Worm (Caenorhabditis elegans): ENCODE measurements around the gene T05A8.8.
A peak's percentile ranks its signal among the peaks of the same experiment; 100 is the strongest.

T05A8.8 gene

DNA sequence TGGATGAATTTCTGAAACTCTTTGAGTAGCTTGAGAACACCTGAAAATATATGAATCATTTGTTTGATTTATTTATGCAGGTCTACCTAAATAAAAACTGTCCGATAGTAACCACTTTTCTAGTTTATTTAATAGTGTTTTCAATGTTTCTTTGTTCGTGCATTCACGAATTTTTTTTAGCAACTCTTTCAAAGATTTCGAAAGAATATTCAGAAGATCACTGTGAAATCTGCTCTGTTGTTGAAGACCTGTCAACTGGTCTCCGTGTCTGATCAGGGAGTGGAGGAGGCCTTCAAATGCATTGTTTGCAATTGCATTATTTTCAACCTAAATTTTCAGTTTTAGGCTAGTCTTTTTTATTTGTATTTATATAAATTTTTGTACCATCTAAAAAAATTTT, 26.5 kb upstream of the T05A8.8 start, which contains the start of gene T05A8.1:
T05A8.1 (minus strand) TSS at position 101 of the 400 bp plus-strand sequence.
- TF ChIP-seq ztf-25 (GFP tag; IDR thresholded peaks at IDR 0.05) = no peak
- no peak for TF ChIP-seq egrh-3 (GFP tag; IDR thresholded peaks at IDR 0.05)
- no peak for TF ChIP-seq F57C9.4 (tag; optimal IDR thresholded peaks at IDR 0.05)
- TF ChIP-seq nhr-179 (tag; optimal IDR thresholded peaks at IDR 0.05) = no peak
- no peak for TF ChIP-seq lir-1 (GFP tag; conservative IDR thresholded peaks at IDR 0.05)
- TF ChIP-seq egl-44 (GFP tag; IDR thresholded peaks at IDR 0.05) = no peak
- no peak for TF ChIP-seq cebp-1 (GFP tag; IDR thresholded peaks at IDR 0.05)
- TF ChIP-seq cebp-1 (tag; optimal IDR thresholded peaks at IDR 0.05) = no peak
- TF ChIP-seq Y56A3A.18 (GFP tag; IDR thresholded peaks at IDR 0.05) = no peak
- TF ChIP-seq athp-1 (tag; optimal IDR thresholded peaks at IDR 0.05) = no peak
- TF ChIP-seq die-1 (tag; optimal IDR thresholded peaks at IDR 0.05) = no peak
- no peak for TF ChIP-seq nfyb-1 (GFP tag; IDR thresholded peaks at IDR 0.05)
- TF ChIP-seq B0019.2 (GFP tag; conservative IDR thresholded peaks at IDR 0.05) = no peak
- TF ChIP-seq madf-3 (GFP tag; IDR thresholded peaks at IDR 0.05) = no peak
- no peak for TF ChIP-seq ztf-22 (GFP tag; optimal IDR thresholded peaks at IDR 0.05)
- no peak for TF ChIP-seq repo-1 (tag; optimal IDR thresholded peaks at IDR 0.05)
- no peak for TF ChIP-seq hrde-1 (tag; optimal IDR thresholded peaks at IDR 0.05; ENCODE audit: borderline replicate concordance)

DNA sequence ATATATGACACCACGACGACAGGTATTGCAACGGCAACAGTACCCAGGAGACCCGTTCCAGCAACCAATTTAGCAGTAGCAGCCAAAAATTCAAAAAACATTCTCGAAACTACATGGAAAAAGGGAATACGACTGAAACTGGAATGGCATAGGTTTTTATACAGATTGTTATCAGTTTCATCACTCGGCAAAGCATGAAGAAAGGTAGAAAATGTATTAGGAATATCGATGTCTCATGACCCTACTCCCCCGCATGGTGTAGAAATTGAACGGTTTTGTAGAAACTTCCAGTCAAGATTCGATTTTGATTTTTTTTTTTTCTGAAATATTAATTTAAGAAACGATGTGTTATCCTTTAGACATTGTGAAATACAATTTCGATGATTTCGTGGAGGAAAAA, 25.6 kb upstream of the T05A8.8 start, which contains the start of gene T05A8.2:
T05A8.2 (minus strand) TSS at position 101 of the 400 bp plus-strand sequence.
- TF ChIP-seq nhr-120 (GFP tag; IDR thresholded peaks at IDR 0.05) (no peak), dpff-1 (tag; optimal IDR thresholded peaks at IDR 0.05) (no peak)

DNA sequence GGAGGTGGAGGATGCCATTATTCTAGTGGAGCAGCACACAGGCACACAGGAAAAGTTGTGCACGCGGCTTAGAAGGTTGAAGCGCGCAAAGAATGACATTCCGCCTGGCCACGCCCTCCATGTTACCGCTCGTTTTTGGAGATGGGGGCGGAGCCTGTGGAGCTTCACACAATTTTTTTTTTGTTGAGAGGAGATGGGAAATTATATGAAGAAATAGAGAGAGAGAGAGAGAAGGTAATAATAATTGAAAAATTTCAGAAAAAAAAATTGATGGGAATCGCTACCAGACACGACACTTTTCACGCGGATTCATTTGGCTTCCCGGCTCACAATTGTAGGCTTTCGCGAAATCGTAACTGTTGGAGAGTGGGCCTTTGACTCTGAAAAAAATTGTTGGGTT, 19.1 kb upstream of the T05A8.8 start, which contains the start of gene T05A8.3:
T05A8.3 (minus strand) TSS at position 101 of the 400 bp plus-strand sequence.
- TF ChIP-seq let-607 (tag; optimal IDR thresholded peaks at IDR 0.05) (no peak), F23B12.7 (tag; optimal IDR thresholded peaks at IDR 0.05; ENCODE audit: insufficient read depth) (no peak), egl-18 (GFP tag; IDR thresholded peaks at IDR 0.05) (no peak), rpc-1 (optimal IDR thresholded peaks at IDR 0.05) (no peak), rpc-1 (tag; optimal IDR thresholded peaks at IDR 0.05) (no peak), zfh-2 (GFP tag; conservative IDR thresholded peaks at IDR 0.05) (0 out of 2 replicates have a peak, but pooled peaks have one; percentile 26), cebp-1 (GFP tag; IDR thresholded peaks at IDR 0.05) (no peak), cebp-1 (tag; optimal IDR thresholded peaks at IDR 0.05) (no peak), tbx-9 (tag; optimal IDR thresholded peaks at IDR 0.05; ENCODE audit: borderline replicate concordance) (no peak)

DNA sequence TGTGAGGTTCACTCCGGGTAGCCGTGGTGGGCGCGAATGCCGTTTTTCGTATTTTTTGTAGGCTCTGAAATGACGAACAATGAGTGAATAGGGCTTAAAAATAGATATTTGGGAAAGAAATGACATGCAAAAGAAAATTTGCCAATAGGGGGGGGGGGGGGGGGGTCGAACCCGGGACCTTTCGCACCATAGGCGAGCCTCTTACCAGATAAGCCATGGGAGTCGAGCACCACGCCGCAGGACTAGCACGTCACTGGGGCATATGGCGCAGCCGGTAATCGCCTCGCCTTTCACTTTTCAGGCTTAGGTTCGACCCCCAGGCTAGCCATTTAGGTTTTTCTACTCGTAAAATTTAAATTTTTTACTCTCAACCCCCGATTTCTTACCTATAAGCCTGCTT, 17.3 kb upstream of the T05A8.8 start:
- peak; percentile 81 for TF ChIP-seq zfh-2 (GFP tag; conservative IDR thresholded peaks at IDR 0.05)
- TF ChIP-seq egrh-3 (GFP tag; IDR thresholded peaks at IDR 0.05) = peak; percentile 74; the same call in 1 of the 2 replicates
- TF ChIP-seq B0019.2 (GFP tag; conservative IDR thresholded peaks at IDR 0.05) = no peak
- TF ChIP-seq mcd-1 (GFP tag; IDR thresholded peaks at IDR 0.05) = 0 out of 2 replicates have a peak, but pooled peaks have one; percentile 10
- no peak for TF ChIP-seq athp-1 (tag; optimal IDR thresholded peaks at IDR 0.05)

DNA sequence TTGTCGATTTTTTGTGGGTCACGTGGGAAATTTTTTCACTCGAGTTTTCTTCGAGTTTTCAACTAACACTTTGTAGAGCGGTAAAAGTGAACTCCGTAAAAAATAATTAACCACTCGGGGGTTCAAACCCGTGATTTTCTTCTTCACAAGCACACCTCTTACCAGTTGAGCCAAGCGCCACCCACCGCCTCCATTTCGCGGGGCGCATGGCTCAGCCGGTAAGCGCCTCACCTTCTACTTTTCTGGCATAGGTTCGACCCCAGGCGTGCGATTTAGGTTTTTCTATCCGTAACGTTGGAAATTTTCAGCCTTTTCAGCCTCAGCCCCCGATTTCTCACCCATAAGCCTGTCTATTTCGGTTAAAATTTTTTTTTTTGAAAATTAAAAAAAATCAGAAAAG, 14.5 kb upstream of the T05A8.8 start:
- TF ChIP-seq ceh-27 (GFP tag; optimal IDR thresholded peaks at IDR 0.05) = no peak
- no peak for TF ChIP-seq rpc-1 (optimal IDR thresholded peaks at IDR 0.05)
- TF ChIP-seq rpc-1 (tag; optimal IDR thresholded peaks at IDR 0.05) = peak; percentile 32
- peak; percentile 63 for TF ChIP-seq tbp1 (GFP tag; optimal IDR thresholded peaks at IDR 0.05)
- TF ChIP-seq zfh-2 (GFP tag; conservative IDR thresholded peaks at IDR 0.05) = peak; percentile 52

DNA sequence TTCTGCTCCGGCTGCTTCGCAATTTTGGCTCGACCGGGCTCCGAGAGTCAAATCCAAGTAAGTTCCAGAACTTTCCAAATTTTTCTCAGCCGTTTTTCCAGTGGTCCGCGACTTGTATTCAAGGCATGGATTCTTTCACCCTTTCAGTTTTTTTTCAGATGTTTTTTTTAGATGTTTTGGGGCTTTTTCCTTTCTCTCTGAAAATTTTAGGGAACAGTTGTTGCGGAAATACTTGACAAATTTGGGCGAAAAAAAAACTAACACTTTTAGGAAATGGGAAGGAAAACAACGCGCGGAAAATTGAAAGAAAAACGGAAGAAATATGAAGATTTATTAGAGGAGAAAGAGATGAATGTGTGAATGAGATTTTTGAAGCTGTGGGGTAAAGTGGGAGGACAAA, 10.9 kb upstream of the T05A8.8 start, which contains the start of the genes T05A8.11 and nep-2:
T05A8.11 (minus strand) TSS at position 101 of the 400 bp plus-strand sequence.
nep-2 (minus strand) TSS at position 192 of the 400 bp plus-strand sequence.
- no peak for TF ChIP-seq atf-7 (tag; optimal IDR thresholded peaks at IDR 0.05)
- TF ChIP-seq ztf-28 (GFP tag; IDR thresholded peaks at IDR 0.05) = no peak
- no peak for TF ChIP-seq B0035.1 (tag; optimal IDR thresholded peaks at IDR 0.05)
- no peak for TF ChIP-seq ceh-58 (GFP tag; IDR thresholded peaks at IDR 0.05)
- no peak for TF ChIP-seq him-1 (tag; optimal IDR thresholded peaks at IDR 0.05)
- no peak for TF ChIP-seq zfh-2 (GFP tag; conservative IDR thresholded peaks at IDR 0.05)
- TF ChIP-seq ceh-79 (tag; optimal IDR thresholded peaks at IDR 0.05) = no peak
- no peak for TF ChIP-seq F37B4.10 (GFP tag; IDR thresholded peaks at IDR 0.05)
- no peak for TF ChIP-seq ceh-100 (GFP tag; IDR thresholded peaks at IDR 0.05)
- no peak for TF ChIP-seq lsl-1 (GFP tag; optimal IDR thresholded peaks at IDR 0.05)
- no peak for TF ChIP-seq unc-62 (GFP tag; optimal IDR thresholded peaks at IDR 0.05)
- no peak for TF ChIP-seq F22D6.2 (tag; optimal IDR thresholded peaks at IDR 0.05)
- no peak for TF ChIP-seq Y53G8AR.9 (GFP tag; conservative IDR thresholded peaks at IDR 0.05)

All from whole organism, young adult.